Fruit fly (Drosophila melanogaster): Measurements from ENCODE around the gene mRpL2.

mRpL2 gene

dm6 chr3L:11148478-11149251 lies 28.0 kb downstream of the mRpL2 start (continued):
- TF ChIP-seq CG7556 (GFP tag; optimal IDR thresholded peaks at IDR 0.05): peak; percentile 24
- TF ChIP-seq Taf1 (GFP tag; IDR thresholded peaks at IDR 0.05): no peak
- TF ChIP-seq CG10543 (GFP tag; optimal IDR thresholded peaks at IDR 0.05): no peak
- no peak for TF ChIP-seq CG4328 (GFP tag; optimal IDR thresholded peaks at IDR 0.05)
- TF ChIP-seq Hmx (GFP tag; optimal IDR thresholded peaks at IDR 0.05): no peak
- TF ChIP-seq CG10462 (GFP tag; optimal IDR thresholded peaks at IDR 0.05): no peak
- TF ChIP-seq mam (GFP tag; optimal IDR thresholded peaks at IDR 0.05): no peak
- TF ChIP-seq CG9876 (GFP tag; optimal IDR thresholded peaks at IDR 0.05): no peak
- no peak for TF ChIP-seq exex (tag; optimal IDR thresholded peaks at IDR 0.05)
- TF ChIP-seq kni (GFP tag; optimal IDR thresholded peaks at IDR 0.05): no peak
- TF ChIP-seq Vsx1 (GFP tag; optimal IDR thresholded peaks at IDR 0.05): no peak
- TF ChIP-seq ken (GFP tag; IDR thresholded peaks at IDR 0.05): no peak
- TF ChIP-seq TFAM (GFP tag; optimal IDR thresholded peaks at IDR 0.05): no peak
- TF ChIP-seq sens-2 (GFP tag; IDR thresholded peaks at IDR 0.05): no peak
- TF ChIP-seq CG10366 (GFP tag; IDR thresholded peaks at IDR 0.05): peak; percentile 26; the same call in 1 of the 2 replicates
- no peak for TF ChIP-seq CG16813 (GFP tag; IDR thresholded peaks at IDR 0.05; ENCODE audit: partially characterized antibody)
- peak; percentile 2 for TF ChIP-seq MTF-1 (GFP tag; optimal IDR thresholded peaks at IDR 0.05; ENCODE audit: borderline replicate concordance)
- TF ChIP-seq danr (GFP tag; IDR thresholded peaks at IDR 0.05): no peak
- no peak for TF ChIP-seq CG6272 (GFP tag; IDR thresholded peaks at IDR 0.05)
- TF ChIP-seq CG7839 (tag; optimal IDR thresholded peaks at IDR 0.05): peak; percentile 45
- TF ChIP-seq ara (GFP tag; IDR thresholded peaks at IDR 0.05): peak; percentile 56; the same call in 1 of the 2 replicates
- peak; percentile 89; the same call in 2 of the 4 replicates for TF ChIP-seq chinmo (GFP tag; IDR thresholded peaks at IDR 0.05; ENCODE audit: partially characterized antibody)
- no peak for TF ChIP-seq wek (GFP tag; optimal IDR thresholded peaks at IDR 0.05)
- TF ChIP-seq ind (GFP tag; optimal IDR thresholded peaks at IDR 0.05): peak; percentile 49
- no peak for TF ChIP-seq Usf (GFP tag; optimal IDR thresholded peaks at IDR 0.05)
- no peak for TF ChIP-seq Dref (GFP tag; IDR thresholded peaks at IDR 0.05)
- TF ChIP-seq NC2α (GFP tag; optimal IDR thresholded peaks at IDR 0.05): no peak
- no peak for TF ChIP-seq CG6683 (GFP tag; optimal IDR thresholded peaks at IDR 0.05)
- no peak for TF ChIP-seq lbe (GFP tag; optimal IDR thresholded peaks at IDR 0.05)
- TF ChIP-seq tio (GFP tag; optimal IDR thresholded peaks at IDR 0.05): no peak
- TF ChIP-seq CG14014 (GFP tag; IDR thresholded peaks at IDR 0.05): peak; percentile 22; the same call in 1 of the 2 replicates
- TF ChIP-seq sim (GFP tag; IDR thresholded peaks at IDR 0.05): no peak
- no peak for TF ChIP-seq salm (tag; optimal IDR thresholded peaks at IDR 0.05)
- TF ChIP-seq lov (optimal IDR thresholded peaks at IDR 0.05): no peak
- TF ChIP-seq lov (GFP tag; IDR thresholded peaks at IDR 0.05): no peak
- TF ChIP-seq zfh2 (GFP tag; optimal IDR thresholded peaks at IDR 0.05): no peak
- no peak for TF ChIP-seq sug (tag; optimal IDR thresholded peaks at IDR 0.05)
- 0 out of 2 replicates have a peak, but pooled peaks have one; percentile 49 for TF ChIP-seq Xrp1 (GFP tag; IDR thresholded peaks at IDR 0.05)
- TF ChIP-seq CG12104 (GFP tag; optimal IDR thresholded peaks at IDR 0.05): no peak
- no peak for TF ChIP-seq Dad (GFP tag; optimal IDR thresholded peaks at IDR 0.05)
- no peak for TF ChIP-seq Nf-YA (GFP tag; IDR thresholded peaks at IDR 0.05)
- TF ChIP-seq bab2 (GFP tag; optimal IDR thresholded peaks at IDR 0.05): no peak
- TF ChIP-seq disco-r (GFP tag; optimal IDR thresholded peaks at IDR 0.05): no peak
- TF ChIP-seq bigmax (GFP tag; optimal IDR thresholded peaks at IDR 0.05): no peak
- TF ChIP-seq CG2202 (tag; optimal IDR thresholded peaks at IDR 0.05): peak; percentile 9
- TF ChIP-seq seq (GFP tag; IDR thresholded peaks at IDR 0.05): 0 out of 2 replicates have a peak, but pooled peaks have one; percentile 9
- no peak for TF ChIP-seq nerfin-1 (tag; optimal IDR thresholded peaks at IDR 0.05)
- TF ChIP-seq dpn (GFP tag; optimal IDR thresholded peaks at IDR 0.05): peak in 1 of 2 experiments; percentile 19
- peak; percentile 16; the same call in 1 of the 2 replicates for TF ChIP-seq esg (GFP tag; conservative IDR thresholded peaks at IDR 0.05)
- peak; percentile 46 for TF ChIP-seq CG13424 (tag; optimal IDR thresholded peaks at IDR 0.05)

All from whole organism, embryonic.